Worm (Caenorhabditis elegans) whole organism, early embryonic: ENCODE data around the gene rpl-5.

Source experiments
- B0310.2 ChIP-seq: sonication (generic microtip); optimal IDR thresholded peaks from 2 replicates; lab custom pipeline; 2016; ENCODE audit warnings: mild to moderate bottlenecking, missing genetic modification characterization, missing compliant biosample characterization
- F13C5.2 ChIP-seq: sonication (generic microtip); optimal IDR thresholded peaks from 2 replicates; lab custom pipeline; 2017; ENCODE audit warnings: mild to moderate bottlenecking, missing genetic modification characterization, inconsistent platforms, missing compliant biosample characterization
- aly-1 ChIP-seq: sonication (generic microtip); optimal IDR thresholded peaks from 2 replicates; lab custom pipeline; 2016; ENCODE audit warnings: missing genetic modification characterization, missing compliant biosample characterization
- ama-1 ChIP-seq: fragments of 150-350 bp; optimal IDR thresholded peaks from 2 replicates; lab custom pipeline; 2014
- ceh-13 ChIP-seq: fragments of 200-800 bp; sonication (Bioruptor generic); optimal IDR thresholded peaks from 2 replicates; lab custom pipeline; 2018; ENCODE audit warnings: mild to moderate bottlenecking, missing genetic modification characterization, missing compliant biosample characterization
- ceh-36 ChIP-seq: sonication (generic microtip); optimal IDR thresholded peaks from 2 replicates; lab custom pipeline; 2016; ENCODE audit warnings: missing genetic modification characterization, inconsistent platforms, missing compliant biosample characterization
- ets-7 ChIP-seq: sonication (generic microtip); optimal IDR thresholded peaks from 2 replicates; lab custom pipeline; 2016; ENCODE audit warnings: missing genotype, missing genetic modification characterization, missing compliant biosample characterization
- flt-1 ChIP-seq: fragments of 200-800 bp; sonication (Bioruptor generic); IDR thresholded peaks from 2 replicates; pipeline ENCODE4 v1.3.6; 2022; ENCODE audit warnings: missing genetic modification characterization, missing compliant biosample characterization
- hmbx-1 ChIP-seq: sonication (generic microtip); optimal IDR thresholded peaks from 2 replicates; lab custom pipeline; 2016; ENCODE audit warnings: mild to moderate bottlenecking, missing genetic modification characterization, missing compliant biosample characterization
- hmg-4 ChIP-seq: fragments of 200-800 bp; sonication (Bioruptor generic); optimal IDR thresholded peaks from 2 replicates; lab custom pipeline; 2018; ENCODE audit warnings: mild to moderate bottlenecking, missing genetic modification characterization, missing compliant biosample characterization
- hnd-1 ChIP-seq: sonication (generic microtip); optimal IDR thresholded peaks from 2 replicates; lab custom pipeline; 2016; ENCODE audit warnings: missing genetic modification characterization, missing compliant biosample characterization
- pes-1 ChIP-seq: fragments of 200-800 bp; sonication (Bioruptor generic); IDR thresholded peaks from 2 replicates; pipeline ENCODE4 v1.3.6; 2022; ENCODE audit warnings: missing genetic modification reagents, missing genetic modification characterization, missing compliant biosample characterization
- scrt-1 ChIP-seq: fragments of 200-800 bp; sonication (Bioruptor generic); IDR thresholded peaks from 2 replicates; pipeline ENCODE4 v1.3.6; 2022; ENCODE audit warnings: missing genetic modification characterization, missing compliant biosample characterization
- sea-1 ChIP-seq: fragments of 200-800 bp; sonication (Bioruptor generic); conservative IDR thresholded peaks from 2 replicates; pipeline ENCODE4 v1.3.6; 2022; ENCODE audit warnings: missing genetic modification characterization, missing compliant biosample characterization
- tbx-11 ChIP-seq: fragments of 200-800 bp; sonication (Bioruptor generic); IDR thresholded peaks from 2 replicates; pipeline ENCODE4 v1.3.6; 2022; ENCODE audit warnings: missing genetic modification characterization, missing compliant biosample characterization
- tbx-37 ChIP-seq: fragments of 200-800 bp; sonication (Bioruptor generic); conservative IDR thresholded peaks from 2 replicates; pipeline ENCODE4 v1.3.6; 2022; ENCODE audit warnings: missing genetic modification reagents, missing genetic modification characterization, missing compliant biosample characterization
- tra-4 ChIP-seq: sonication (generic microtip); optimal IDR thresholded peaks from 2 replicates; lab custom pipeline; 2017; ENCODE audit warnings: missing genetic modification characterization, missing compliant biosample characterization

The rpl-5 gene

ce11 chrII:8603567-8604359, 34.0 kb downstream of the rpl-5 start, which contains the start of gene suf-1:
TSS of gene suf-1 (plus strand) at chrII:8603846.
- no peak for TF ChIP-seq tbx-37
- peak; percentile 71 for TF ChIP-seq ama-1 (lab: Kevin White, UChicago)
- TF ChIP-seq ceh-13 (GFP tag; lab: Kevin White, UChicago): no peak

- TF ChIP-seq scrt-1 (GFP tag; lab: Robert Waterston, UW): no peak
- TF ChIP-seq flt-1 (GFP tag; lab: Robert Waterston, UW): no peak
- TF ChIP-seq hnd-1 (tag; lab: Kevin White, UChicago): no peak
- no peak for TF ChIP-seq hmbx-1 (tag; lab: Kevin White, UChicago)
- no peak for TF ChIP-seq ama-1 (lab: Kevin White, UChicago)
- TF ChIP-seq pes-1 (GFP tag; lab: Robert Waterston, UW): no peak
- no peak for TF ChIP-seq sea-1
- no peak for TF ChIP-seq F13C5.2 (tag; lab: Kevin White, UChicago)
- TF ChIP-seq tbx-37: no peak
- no peak for TF ChIP-seq ceh-13 (GFP tag; lab: Kevin White, UChicago)
- no peak for TF ChIP-seq tra-4 (tag; lab: Kevin White, UChicago)
- no peak for TF ChIP-seq hmg-4 (GFP tag; lab: Kevin White, UChicago)
- no peak for TF ChIP-seq ceh-36 (tag; lab: Kevin White, UChicago)
- TF ChIP-seq tbx-11: no peak
- TF ChIP-seq ets-7: no peak
- TF ChIP-seq B0310.2 (tag; lab: Kevin White, UChicago): no peak
- TF ChIP-seq aly-1 (tag; lab: Kevin White, UChicago): no peak
These were observed 36.8 kb downstream of the rpl-5 start, which contains the start of gene F28C6.8 for ce11 chrII:8606549-8606948. TSS of gene F28C6.8 (plus strand) at chrII:8606849.

- TF ChIP-seq ama-1 (lab: Kevin White, UChicago) (no peak), hmg-4 (GFP tag; lab: Kevin White, UChicago) (no peak), sea-1 (no peak), B0310.2 (tag; lab: Kevin White, UChicago) (no peak), scrt-1 (GFP tag; lab: Robert Waterston, UW) (no peak), tbx-37 (no peak), ets-7 (no peak), flt-1 (GFP tag; lab: Robert Waterston, UW) (no peak), tbx-11 (no peak), tra-4 (tag; lab: Kevin White, UChicago) (no peak), F13C5.2 (tag; lab: Kevin White, UChicago) (no peak), pes-1 (GFP tag; lab: Robert Waterston, UW) (no peak), aly-1 (tag; lab: Kevin White, UChicago) (no peak)
These were observed 37.9 kb downstream of the rpl-5 start, which contains the start of gene F28C6.10 for ce11 chrII:8607662-8608061. TSS of gene F28C6.10 (plus strand) at chrII:8607962.

ce11 chrII:8610085-8610484, 40.4 kb downstream of the rpl-5 start, which contains the start of gene F28C6.9:
TSS of gene F28C6.9 (minus strand) at chrII:8610185.
- TF ChIP-seq pes-1 (GFP tag; lab: Robert Waterston, UW) (no peak), tbx-37 (no peak), tbx-11 (no peak), scrt-1 (GFP tag; lab: Robert Waterston, UW) (no peak), hmg-4 (GFP tag; lab: Kevin White, UChicago) (no peak), flt-1 (GFP tag; lab: Robert Waterston, UW) (no peak), ama-1 (lab: Kevin White, UChicago) (no peak), tra-4 (tag; lab: Kevin White, UChicago) (no peak), sea-1 (no peak), ceh-13 (GFP tag; lab: Kevin White, UChicago) (no peak), ceh-36 (tag; lab: Kevin White, UChicago) (no peak), F13C5.2 (tag; lab: Kevin White, UChicago) (no peak), B0310.2 (tag; lab: Kevin White, UChicago) (no peak), hnd-1 (tag; lab: Kevin White, UChicago) (no peak), hmbx-1 (tag; lab: Kevin White, UChicago) (no peak), ets-7 (no peak)

- TF ChIP-seq ets-7 (no peak), tra-4 (tag; lab: Kevin White, UChicago) (no peak)
These were observed 40.9 kb downstream of the rpl-5 start for ce11 chrII:8610585-8610984.

- TF ChIP-seq tra-4 (tag; lab: Kevin White, UChicago) (no peak), hmg-4 (GFP tag; lab: Kevin White, UChicago) (no peak)
These were observed 41.6 kb downstream of the rpl-5 start for ce11 chrII:8611330-8611729.

ce11 chrII:8612470-8612869, 42.7 kb downstream of the rpl-5 start, which contains the start of gene T22C8.1:
TSS of gene T22C8.1 (plus strand) at chrII:8612770.
- no peak for TF ChIP-seq B0310.2 (tag; lab: Kevin White, UChicago)
- no peak for TF ChIP-seq hmg-4 (GFP tag; lab: Kevin White, UChicago)
- no peak for TF ChIP-seq aly-1 (tag; lab: Kevin White, UChicago)
- TF ChIP-seq pes-1 (GFP tag; lab: Robert Waterston, UW): no peak
- no peak for TF ChIP-seq scrt-1 (GFP tag; lab: Robert Waterston, UW)
- no peak for TF ChIP-seq ceh-13 (GFP tag; lab: Kevin White, UChicago)
- no peak for TF ChIP-seq hmbx-1 (tag; lab: Kevin White, UChicago)
- TF ChIP-seq ceh-36 (tag; lab: Kevin White, UChicago): no peak
- TF ChIP-seq sea-1: no peak
- no peak for TF ChIP-seq F13C5.2 (tag; lab: Kevin White, UChicago)
- no peak for TF ChIP-seq ets-7
- TF ChIP-seq ama-1 (lab: Kevin White, UChicago): no peak
- no peak for TF ChIP-seq tbx-37
- no peak for TF ChIP-seq flt-1 (GFP tag; lab: Robert Waterston, UW)
- TF ChIP-seq tbx-11: no peak
- TF ChIP-seq tra-4 (tag; lab: Kevin White, UChicago): no peak
- no peak for TF ChIP-seq hnd-1 (tag; lab: Kevin White, UChicago)
